Fruit fly (Drosophila melanogaster): ENCODE results near the gene CG9393.

dm6 chr3R:9598099-9598498, 34.6 kb upstream of the CG9393 start:
- TF ChIP-seq cic (GFP tag; optimal IDR thresholded peaks at IDR 0.05) (no peak), cnc (optimal IDR thresholded peaks at IDR 0.05) (no peak)
